Fruit fly (Drosophila melanogaster): Measurements from ENCODE around the gene CG2841.

CG2841 gene

dm6 chrX:2329312-2329711 lies 36.8 kb downstream of the CG2841 start:
- TF ChIP-seq Clk (GFP tag; optimal IDR thresholded peaks at IDR 0.05) (no peak), CG7045 (GFP tag; optimal IDR thresholded peaks at IDR 0.05) (no peak)

dm6 chrX:2326828-2327227 lies 39.3 kb downstream of the CG2841 start, which contains the start of gene CG2854:
CG2854 (plus strand) TSS chrX:2327128.
- TF ChIP-seq CG1620 (GFP tag; optimal IDR thresholded peaks at IDR 0.05) (no peak), Clk (GFP tag; optimal IDR thresholded peaks at IDR 0.05) (no peak), cic (GFP tag; optimal IDR thresholded peaks at IDR 0.05) (no peak), cnc (optimal IDR thresholded peaks at IDR 0.05) (no peak), Mnt (GFP tag; optimal IDR thresholded peaks at IDR 0.05) (no peak), kay (GFP tag; ENCODE audit: borderline replicate concordance) (no peak), Hr96 (GFP tag; optimal IDR thresholded peaks at IDR 0.05) (no peak)

dm6 chrX:2325658-2326245 lies 40.4 kb downstream of the CG2841 start, which contains the start of gene CG14050:
CG14050 (minus strand) TSS chrX:2326217.
- TF ChIP-seq CG14711 (tag; optimal IDR thresholded peaks at IDR 0.05) (no peak), CG7045 (GFP tag; optimal IDR thresholded peaks at IDR 0.05) (no peak), kay (GFP tag; ENCODE audit: borderline replicate concordance) (no peak)

- no peak for TF ChIP-seq CG33017 (tag; optimal IDR thresholded peaks at IDR 0.05)
- no peak for TF ChIP-seq pad (GFP tag; optimal IDR thresholded peaks at IDR 0.05)
- TF ChIP-seq toe (GFP tag; optimal IDR thresholded peaks at IDR 0.05), result no peak
- TF ChIP-seq tj (GFP tag; optimal IDR thresholded peaks at IDR 0.05), result no peak
- no peak for TF ChIP-seq Mnt (GFP tag; optimal IDR thresholded peaks at IDR 0.05)
- no peak for TF ChIP-seq ovo (GFP tag; optimal IDR thresholded peaks at IDR 0.05)
- TF ChIP-seq CG1620 (GFP tag; optimal IDR thresholded peaks at IDR 0.05), result no peak
- TF ChIP-seq CG14711 (tag; optimal IDR thresholded peaks at IDR 0.05), result no peak
- no peak for TF ChIP-seq Hr96 (GFP tag; optimal IDR thresholded peaks at IDR 0.05)
- no peak for TF ChIP-seq CG12768 (GFP tag; optimal IDR thresholded peaks at IDR 0.05)
- no peak for TF ChIP-seq bab1 (GFP tag; optimal IDR thresholded peaks at IDR 0.05)
- no peak for TF ChIP-seq cic (GFP tag; optimal IDR thresholded peaks at IDR 0.05)
Observed at dm6 chrX:2323661-2324293, 42.4 kb downstream of the CG2841 start.

DNA sequence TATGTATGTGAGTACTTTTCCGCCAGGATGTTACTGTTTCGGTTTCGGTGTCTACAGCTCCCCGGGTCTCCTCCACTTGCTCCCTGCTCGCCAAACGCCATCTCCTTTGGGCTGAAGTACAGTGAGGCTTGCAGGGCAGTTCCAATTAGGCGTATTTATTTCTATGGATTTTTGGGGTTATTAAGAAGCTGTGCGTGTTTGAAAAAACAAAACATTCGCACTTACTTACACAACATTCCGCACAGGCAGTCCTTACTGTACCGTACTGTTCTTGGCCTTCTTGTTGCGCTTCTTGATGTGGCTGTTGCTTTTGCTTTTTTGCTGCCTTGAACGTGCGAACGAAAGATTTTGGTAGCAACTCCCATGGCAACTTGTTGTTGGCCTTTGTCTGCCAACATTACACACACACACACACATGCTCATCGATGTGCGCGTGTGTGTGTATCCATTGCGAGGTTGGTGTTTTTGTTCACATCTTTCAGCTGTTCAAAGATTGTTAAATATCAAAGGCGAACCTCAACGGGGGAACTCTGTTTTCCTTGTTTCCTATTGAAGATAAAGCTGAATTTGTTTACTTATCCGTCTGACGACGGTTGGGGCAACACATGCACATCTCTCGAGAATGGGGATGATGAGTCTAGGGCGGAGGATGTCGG lies 44.1 kb downstream of the CG2841 start:
- no peak for TF ChIP-seq cic (GFP tag; optimal IDR thresholded peaks at IDR 0.05)
- TF ChIP-seq CG1620 (GFP tag; optimal IDR thresholded peaks at IDR 0.05), result no peak
- no peak for TF ChIP-seq CG33017 (tag; optimal IDR thresholded peaks at IDR 0.05)
- no peak for TF ChIP-seq Mnt (GFP tag; optimal IDR thresholded peaks at IDR 0.05)
- no peak for TF ChIP-seq pad (GFP tag; optimal IDR thresholded peaks at IDR 0.05)
- no peak for TF ChIP-seq Hr96 (GFP tag; optimal IDR thresholded peaks at IDR 0.05)
- no peak for TF ChIP-seq ovo (GFP tag; optimal IDR thresholded peaks at IDR 0.05)
- TF ChIP-seq CG7045 (GFP tag; optimal IDR thresholded peaks at IDR 0.05), result no peak
- TF ChIP-seq CG14711 (tag; optimal IDR thresholded peaks at IDR 0.05), result no peak
- no peak for TF ChIP-seq CG11617 (GFP tag; optimal IDR thresholded peaks at IDR 0.05)
- no peak for TF ChIP-seq cnc (optimal IDR thresholded peaks at IDR 0.05)
- TF ChIP-seq Clk (GFP tag; optimal IDR thresholded peaks at IDR 0.05), result no peak
- TF ChIP-seq Crg-1 (GFP tag; optimal IDR thresholded peaks at IDR 0.05), result no peak
- TF ChIP-seq CG7101 (tag; optimal IDR thresholded peaks at IDR 0.05), result no peak

dm6 chrX:2320892-2321291 lies 45.3 kb downstream of the CG2841 start:
- TF ChIP-seq Clk (GFP tag; optimal IDR thresholded peaks at IDR 0.05) (no peak), pad (GFP tag; optimal IDR thresholded peaks at IDR 0.05) (no peak), ovo (GFP tag; optimal IDR thresholded peaks at IDR 0.05) (no peak), CG1620 (GFP tag; optimal IDR thresholded peaks at IDR 0.05) (no peak), CG12768 (GFP tag; optimal IDR thresholded peaks at IDR 0.05) (no peak), CG14711 (tag; optimal IDR thresholded peaks at IDR 0.05) (no peak), tj (GFP tag; optimal IDR thresholded peaks at IDR 0.05) (no peak), kay (GFP tag; ENCODE audit: borderline replicate concordance) (no peak), CG5204 (GFP tag; optimal IDR thresholded peaks at IDR 0.05) (no peak), Mnt (GFP tag; optimal IDR thresholded peaks at IDR 0.05) (no peak), CG11617 (GFP tag; optimal IDR thresholded peaks at IDR 0.05) (no peak), CG7101 (tag; optimal IDR thresholded peaks at IDR 0.05) (no peak), cnc (optimal IDR thresholded peaks at IDR 0.05) (no peak), Crg-1 (GFP tag; optimal IDR thresholded peaks at IDR 0.05) (no peak), CG33017 (tag; optimal IDR thresholded peaks at IDR 0.05) (no peak), Hr96 (GFP tag; optimal IDR thresholded peaks at IDR 0.05) (no peak), CG7045 (GFP tag; optimal IDR thresholded peaks at IDR 0.05) (no peak), cic (GFP tag; optimal IDR thresholded peaks at IDR 0.05) (no peak), bab1 (GFP tag; optimal IDR thresholded peaks at IDR 0.05) (no peak)

DNA sequence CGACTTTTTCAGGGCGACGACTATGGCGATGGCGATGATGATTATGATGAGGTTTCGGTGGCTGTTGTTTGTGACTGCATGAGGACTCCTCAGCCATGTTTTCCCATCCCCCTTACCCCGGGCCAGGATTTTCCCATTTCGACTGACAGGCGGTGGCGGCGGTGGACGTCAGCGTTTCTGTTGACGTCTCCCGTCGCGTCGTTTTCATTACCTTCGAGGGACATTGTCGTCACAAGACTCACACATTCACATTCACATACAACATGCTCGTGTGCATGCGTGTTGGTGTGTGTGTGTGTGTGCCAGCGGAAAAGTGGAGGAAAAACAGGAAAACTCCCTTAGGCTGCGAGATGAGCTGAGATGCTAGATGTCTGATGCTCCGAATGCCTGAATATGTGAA lies 46.4 kb downstream of the CG2841 start:
- TF ChIP-seq pad (GFP tag; optimal IDR thresholded peaks at IDR 0.05) (no peak), Mnt (GFP tag; optimal IDR thresholded peaks at IDR 0.05) (no peak), CG11617 (GFP tag; optimal IDR thresholded peaks at IDR 0.05) (no peak), bab1 (GFP tag; optimal IDR thresholded peaks at IDR 0.05) (no peak), cic (GFP tag; optimal IDR thresholded peaks at IDR 0.05) (no peak), CG14711 (tag; optimal IDR thresholded peaks at IDR 0.05) (no peak), CG7045 (GFP tag; optimal IDR thresholded peaks at IDR 0.05) (no peak), toe (GFP tag; optimal IDR thresholded peaks at IDR 0.05) (no peak), cnc (optimal IDR thresholded peaks at IDR 0.05) (no peak), kay (GFP tag; ENCODE audit: borderline replicate concordance) (no peak), Crg-1 (GFP tag; optimal IDR thresholded peaks at IDR 0.05) (no peak), tj (GFP tag; optimal IDR thresholded peaks at IDR 0.05) (no peak), Clk (GFP tag; optimal IDR thresholded peaks at IDR 0.05) (no peak), CG7101 (tag; optimal IDR thresholded peaks at IDR 0.05) (no peak), CG5204 (GFP tag; optimal IDR thresholded peaks at IDR 0.05) (no peak), CG12768 (GFP tag; optimal IDR thresholded peaks at IDR 0.05) (no peak), Hr96 (GFP tag; optimal IDR thresholded peaks at IDR 0.05) (no peak), CG33017 (tag; optimal IDR thresholded peaks at IDR 0.05) (no peak), ovo (GFP tag; optimal IDR thresholded peaks at IDR 0.05) (no peak)

All from whole organism, adult.